Fruit fly (Drosophila melanogaster) whole organism, embryonic: ENCODE results near the gene CG16903.

ENCODE experiments used
- Atf-2 ChIP-seq: fragments of 200-800 bp; sonication (Bioruptor generic); optimal IDR thresholded peaks from 2 replicates; lab custom pipeline; 2016; ENCODE audit warnings: missing biosample characterization, missing genetic modification characterization
- B-H2 ChIP-seq: fragments of 200-800 bp; sonication (Bioruptor generic); optimal IDR thresholded peaks from 2 replicates; lab custom pipeline; 2018; ENCODE audit warnings: missing biosample characterization, mild to moderate bottlenecking, missing genetic modification characterization
- CG10209 ChIP-seq: fragments of 200-800 bp; sonication (Bioruptor generic); optimal IDR thresholded peaks from 3 replicates; lab custom pipeline; 2017; ENCODE audit warnings: missing biosample characterization, mild to moderate bottlenecking, missing genetic modification characterization, missing genetic modification reagents
- CG11085 ChIP-seq: fragments of 200-800 bp; sonication (Bioruptor generic); IDR thresholded peaks from 2 replicates; pipeline ENCODE4 v1.3.6; 2022; ENCODE audit warnings: missing biosample characterization, missing genetic modification characterization
- CG11398 ChIP-seq: fragments of 200-800 bp; sonication (Bioruptor generic); optimal IDR thresholded peaks from 2 replicates; lab custom pipeline; 2016; ENCODE audit warnings: missing biosample characterization, missing genetic modification characterization
- CG12155 ChIP-seq: fragments of 200-800 bp; sonication (Bioruptor generic); optimal IDR thresholded peaks from 3 replicates; lab custom pipeline; 2016; ENCODE audit warnings: missing biosample characterization, missing genetic modification characterization
- CG12219 ChIP-seq: fragments of 200-800 bp; sonication (Bioruptor generic); optimal IDR thresholded peaks from 3 replicates; lab custom pipeline; 2018; ENCODE audit warnings: missing biosample characterization, mild to moderate bottlenecking, missing genetic modification characterization
- CG13296 ChIP-seq: fragments of 200-800 bp; sonication (Bioruptor generic); optimal IDR thresholded peaks from 3 replicates; lab custom pipeline; 2018; ENCODE audit warnings: missing biosample characterization, mild to moderate bottlenecking, missing genetic modification characterization
- CG14050 ChIP-seq: fragments of 200-800 bp; sonication (Bioruptor generic); IDR thresholded peaks from 3 replicates; pipeline ENCODE4 v1.3.6; 2022; ENCODE audit warnings: missing biosample characterization, missing genetic modification characterization
- CG1529 ChIP-seq: fragments of 200-800 bp; sonication (Bioruptor generic); optimal IDR thresholded peaks from 3 replicates; lab custom pipeline; 2018; ENCODE audit warnings: missing biosample characterization, missing genetic modification characterization
- CG17328 ChIP-seq: fragments of 200-800 bp; sonication (Bioruptor generic); IDR thresholded peaks from 2 replicates; pipeline ENCODE4 v1.3.6; 2022; ENCODE audit warnings: missing biosample characterization, missing genetic modification characterization
- CG17359 ChIP-seq: fragments of 200-800 bp; sonication (Bioruptor generic); optimal IDR thresholded peaks from 3 replicates; lab custom pipeline; 2018; ENCODE audit warnings: missing biosample characterization, mild to moderate bottlenecking, missing genetic modification characterization, moderate library complexity
- CG17612 ChIP-seq: fragments of 200-800 bp; sonication (Bioruptor generic); IDR thresholded peaks from 2 replicates; pipeline ENCODE4 v1.3.6; 2022; ENCODE audit warnings: missing biosample characterization, missing genetic modification characterization
- CG17829 ChIP-seq: fragments of 200-800 bp; optimal IDR thresholded peaks from 2 replicates; lab custom pipeline; 2019; ENCODE audit warnings: missing biosample characterization, mild to moderate bottlenecking, missing genetic modification characterization, moderate library complexity
- CG1792 ChIP-seq: fragments of 200-800 bp; sonication (Bioruptor generic); optimal IDR thresholded peaks from 2 replicates; lab custom pipeline; 2016; ENCODE audit warnings: missing biosample characterization, missing genetic modification characterization
- CG1832 ChIP-seq: fragments of 200-800 bp; sonication (Bioruptor generic); optimal IDR thresholded peaks from 2 replicates; lab custom pipeline; 2017; ENCODE audit warnings: missing biosample characterization, mild to moderate bottlenecking, missing genetic modification characterization, inconsistent platforms
- CG2199 ChIP-seq: fragments of 200-800 bp; sonication (Bioruptor generic); IDR thresholded peaks from 3 replicates; pipeline ENCODE4 v1.3.6; 2022; ENCODE audit warnings: missing biosample characterization, missing genetic modification characterization
- CG3163 ChIP-seq: fragments of 200-800 bp; sonication (Bioruptor generic); optimal IDR thresholded peaks from 3 replicates; lab custom pipeline; 2016; ENCODE audit warnings: missing biosample characterization, missing genetic modification characterization
- CG3281 ChIP-seq: fragments of 200-800 bp; sonication (Bioruptor generic); optimal IDR thresholded peaks from 3 replicates; lab custom pipeline; 2017; ENCODE audit warnings: missing biosample characterization, mild to moderate bottlenecking, missing genetic modification characterization
- CG3847 ChIP-seq: fragments of 200-800 bp; sonication (Bioruptor generic); IDR thresholded peaks from 2 replicates; pipeline ENCODE4 v1.3.6; 2022; ENCODE audit warnings: missing biosample characterization, missing genetic modification characterization
- CG4854 ChIP-seq: fragments of 200-800 bp; sonication (Bioruptor generic); optimal IDR thresholded peaks from 2 replicates; lab custom pipeline; 2016; ENCODE audit warnings: missing biosample characterization, missing genetic modification characterization, inconsistent platforms
- CG7357 ChIP-seq: fragments of 200-800 bp; sonication (Bioruptor generic); IDR thresholded peaks from 3 replicates; pipeline ENCODE4 v1.3.6; 2022; ENCODE audit warnings: missing biosample characterization, missing genetic modification characterization
- CG8290 ChIP-seq, 3 experiments: fragments of 200-800 bp; sonication (Bioruptor generic); optimal IDR thresholded peaks; 2 replicates each; lab custom pipeline; 2016 to 2019; ENCODE audit warnings: missing biosample characterization in 3 of 3, missing genetic modification characterization in 3 of 3, mild to moderate bottlenecking in 2 of 3, moderate library complexity in 1 of 3
- CG8944 ChIP-seq: fragments of 200-800 bp; sonication (Bioruptor generic); optimal IDR thresholded peaks from 3 replicates; lab custom pipeline; 2016; ENCODE audit warnings: missing biosample characterization, missing genetic modification characterization
- CG9727 ChIP-seq: fragments of 200-800 bp; sonication (Bioruptor generic); optimal IDR thresholded peaks from 3 replicates; lab custom pipeline; 2017; ENCODE audit warnings: missing biosample characterization, mild to moderate bottlenecking, missing genetic modification characterization
- CHES-1-like ChIP-seq: fragments of 200-800 bp; sonication (Bioruptor generic); optimal IDR thresholded peaks from 2 replicates; lab custom pipeline; 2016; ENCODE audit warnings: missing biosample characterization, missing genetic modification characterization
- CoRest ChIP-seq: fragments of 200-800 bp; sonication (Bioruptor generic); optimal IDR thresholded peaks from 3 replicates; lab custom pipeline; 2018; ENCODE audit warnings: missing biosample characterization, mild to moderate bottlenecking, missing genetic modification characterization, moderate library complexity
- Dbx ChIP-seq: fragments of 200-800 bp; sonication (Bioruptor generic); IDR thresholded peaks from 3 replicates; pipeline ENCODE4 v1.3.6; 2022; ENCODE audit warnings: missing biosample characterization, missing genetic modification characterization
- Ets65A ChIP-seq: fragments of 200-800 bp; sonication (Bioruptor generic); peaks from one replicate; lab custom pipeline; 2016; ENCODE audit warnings: missing biosample characterization, missing genetic modification characterization
- Fer1 ChIP-seq: fragments of 200-800 bp; sonication (Bioruptor generic); optimal IDR thresholded peaks from 2 replicates; lab custom pipeline; 2017; ENCODE audit warnings: missing biosample characterization, mild to moderate bottlenecking, missing genetic modification characterization
- MESR4 ChIP-seq: fragments of 200-800 bp; sonication (Bioruptor generic); optimal IDR thresholded peaks from 2 replicates; lab custom pipeline; 2018; ENCODE audit warnings: missing biosample characterization, mild to moderate bottlenecking, missing genetic modification characterization, moderate library complexity
- Pdp1 ChIP-seq, 2 experiments: fragments of 200-800 bp; sonication (Bioruptor generic); optimal IDR thresholded peaks; 3 replicates each; lab custom pipeline; 2016; ENCODE audit warnings: missing biosample characterization in 2 of 2, missing genetic modification characterization in 2 of 2, mild to moderate bottlenecking in 1 of 2, moderate library complexity in 1 of 2
- Ravus ChIP-seq: fragments of 200-800 bp; sonication (Bioruptor generic); IDR thresholded peaks from 2 replicates; pipeline ENCODE4 v1.3.6; 2022; ENCODE audit warnings: missing biosample characterization, missing genetic modification characterization
- Tbp ChIP-seq: fragments of >200 bp; optimal IDR thresholded peaks from 2 replicates; lab custom pipeline; 2018; ENCODE audit warnings: missing biosample characterization, missing genetic modification characterization
- cato ChIP-seq: fragments of 200-800 bp; sonication (Bioruptor generic); optimal IDR thresholded peaks from 2 replicates; lab custom pipeline; 2016; ENCODE audit warnings: missing biosample characterization, missing genetic modification characterization, borderline replicate concordance
- ci ChIP-seq: fragments of 200-800 bp; sonication (Bioruptor generic); IDR thresholded peaks from 3 replicates; pipeline ENCODE4 v1.3.6; 2022; ENCODE audit warnings: missing biosample characterization, missing genetic modification characterization
- cwo ChIP-seq: fragments of 200-800 bp; sonication (Bioruptor generic); optimal IDR thresholded peaks from 3 replicates; lab custom pipeline; 2017; ENCODE audit warnings: missing biosample characterization, missing genetic modification characterization, mild to moderate bottlenecking, moderate library complexity, missing genetic modification reagents
- dpn ChIP-seq, 2 experiments: fragments of 200-800 bp; sonication (Bioruptor generic); optimal IDR thresholded peaks; 3 replicates each; lab custom pipeline; 2016; ENCODE audit warnings: missing biosample characterization in 2 of 2, missing genetic modification characterization in 2 of 2
- gcm2 ChIP-seq: fragments of 200-800 bp; sonication (Bioruptor generic); optimal IDR thresholded peaks from 2 replicates; lab custom pipeline; 2016; ENCODE audit warnings: missing biosample characterization, missing genetic modification characterization
- gro ChIP-seq: fragments of 200-800 bp; sonication (Bioruptor generic); optimal IDR thresholded peaks from 2 replicates; lab custom pipeline; 2016; ENCODE audit warnings: missing biosample characterization, missing genetic modification characterization
- hth ChIP-seq: fragments of >200 bp; optimal IDR thresholded peaks from 2 replicates; lab custom pipeline; 2017; ENCODE audit warnings: inconsistent platforms
- ind ChIP-seq: fragments of 200-800 bp; sonication (Bioruptor generic); optimal IDR thresholded peaks from 3 replicates; lab custom pipeline; 2016; ENCODE audit warnings: missing biosample characterization, missing genetic modification characterization
- nmo ChIP-seq: fragments of 200-800 bp; sonication (Bioruptor generic); optimal IDR thresholded peaks from 2 replicates; lab custom pipeline; 2018; ENCODE audit warnings: missing biosample characterization, mild to moderate bottlenecking, missing genetic modification characterization, moderate library complexity
- org-1 ChIP-seq: fragments of 200-800 bp; sonication (Bioruptor generic); optimal IDR thresholded peaks from 2 replicates; lab custom pipeline; 2017; ENCODE audit warnings: missing biosample characterization, missing genetic modification characterization
- pan ChIP-seq, 4 experiments: fragments of >200 bp in 3 of 4; fragments of 200-800 bp in 1 of 4; sonication (Bioruptor generic) in 1 of 4; optimal IDR thresholded peaks in 3 of 4; IDR thresholded peaks in 1 of 4; 2 replicates each; pipeline versions ENCODE4 v1.3.6 to Lab custom; 2017 to 2022; ENCODE audit warnings: missing biosample characterization in 2 of 4, missing genetic modification characterization in 2 of 4, mixed read lengths in 1 of 4
- ranshi ChIP-seq: fragments of 200-800 bp; sonication (Bioruptor generic); IDR thresholded peaks from 2 replicates; pipeline ENCODE4 v1.3.6; 2022; ENCODE audit warnings: missing biosample characterization, missing genetic modification characterization
- tap ChIP-seq: fragments of 200-800 bp; optimal IDR thresholded peaks from 3 replicates; lab custom pipeline; 2019; ENCODE audit warnings: missing biosample characterization, mild to moderate bottlenecking, missing genetic modification characterization, moderate library complexity
- tgo ChIP-seq: fragments of 200-800 bp; sonication (Bioruptor generic); IDR thresholded peaks from 3 replicates; pipeline ENCODE4 v1.3.6; 2022; ENCODE audit warnings: missing biosample characterization, missing genetic modification characterization
- vnd ChIP-seq: fragments of 200-800 bp; sonication (Bioruptor generic); IDR thresholded peaks from 3 replicates; pipeline ENCODE4 v1.3.6; 2022; ENCODE audit warnings: missing biosample characterization, missing genetic modification characterization; ENCODE audit not compliant: partially characterized antibody
- vvl ChIP-seq: fragments of 200-800 bp; sonication (Bioruptor generic); IDR thresholded peaks from 2 replicates; pipeline ENCODE4 v1.3.6; 2022; ENCODE audit warnings: missing biosample characterization, missing genetic modification characterization

Gene CG16903

dm6 chrX:2083109-2083508 is 2.9 kb upstream of the CG16903 start (continued):
- TF ChIP-seq CG3847 (GFP tag; lab: Robert Waterston, UW), result peak; percentile 68
- peak; percentile 12 to 36 for TF ChIP-seq Pdp1 (GFP tag; optimal IDR thresholded peaks at IDR 0.05; lab: Kevin White, UChicago)
- no peak for TF ChIP-seq vnd (GFP tag; lab: Robert Waterston, UW)
- TF ChIP-seq CHES-1-like, result peak; percentile 22
- peak; percentile 92 for TF ChIP-seq Ets65A (GFP tag; lab: Kevin White, UChicago)
- peak; percentile 48 for TF ChIP-seq cwo (GFP tag; lab: Kevin White, UChicago)
- no peak for TF ChIP-seq CG8290 (GFP tag; optimal IDR thresholded peaks at IDR 0.05; lab: Kevin White, UChicago)
- TF ChIP-seq CG8290 (tag; optimal IDR thresholded peaks at IDR 0.05; lab: Kevin White, UChicago), result peak in 1 of 2 experiments; percentile 97
- peak; percentile 0 for TF ChIP-seq CG4854 (GFP tag; lab: Kevin White, UChicago)
- peak; percentile 44; the same call in 1 of the 2 replicates for TF ChIP-seq ranshi (GFP tag; lab: Robert Waterston, UW)
- TF ChIP-seq gro (GFP tag; lab: Kevin White, UChicago), result peak; percentile 64
- TF ChIP-seq pan (optimal IDR thresholded peaks at IDR 0.05; lab: Kevin White, UChicago), result no peak
- peak in 1 of 2 experiments; percentile 59 for TF ChIP-seq pan (GFP tag; optimal IDR thresholded peaks at IDR 0.05 in 1 of 2, IDR thresholded peaks at IDR 0.05 in 1 of 2)
- peak; percentile 30 for TF ChIP-seq nmo (GFP tag; lab: Kevin White, UChicago)
- TF ChIP-seq CG3281 (GFP tag; lab: Kevin White, UChicago), result peak; percentile 79
- TF ChIP-seq Fer1 (GFP tag; lab: Kevin White, UChicago), result peak; percentile 39
- peak; percentile 33 for TF ChIP-seq gcm2 (GFP tag; lab: Kevin White, UChicago)
- TF ChIP-seq CG11085, result peak; percentile 79
- TF ChIP-seq org-1 (GFP tag; lab: Kevin White, UChicago), result peak; percentile 26
- peak; percentile 12 for TF ChIP-seq Atf-2 (GFP tag; lab: Kevin White, UChicago)
- peak; percentile 29 for TF ChIP-seq CG9727 (GFP tag; lab: Kevin White, UChicago)
- TF ChIP-seq ci, result peak; percentile 54; the same call in 2 of the 3 replicates
- peak; percentile 40 for TF ChIP-seq CG10209 (GFP tag; lab: Kevin White, UChicago)
- TF ChIP-seq Tbp, result no peak
- no peak for TF ChIP-seq CG2199 (GFP tag; lab: Robert Waterston, UW)
- peak; percentile 76 for TF ChIP-seq Dbx (GFP tag; lab: Robert Waterston, UW)
- no peak for TF ChIP-seq MESR4
- peak; percentile 51 for TF ChIP-seq CoRest
- TF ChIP-seq CG17359 (tag; lab: Kevin White, UChicago), result peak; percentile 21
- no peak for TF ChIP-seq CG1529
- TF ChIP-seq cato (GFP tag; lab: Kevin White, UChicago), result no peak
- no peak for TF ChIP-seq CG17612 (GFP tag; lab: Robert Waterston, UW)
- no peak for TF ChIP-seq hth (lab: Kevin White, UChicago)
- TF ChIP-seq CG13296 (GFP tag; lab: Kevin White, UChicago), result peak; percentile 36
- TF ChIP-seq CG1792 (GFP tag; lab: Kevin White, UChicago), result peak; percentile 12
- TF ChIP-seq tgo (GFP tag; lab: Robert Waterston, UW), result peak; percentile 41; the same call in 2 of the 3 replicates
- peak; percentile 28; the same call in 1 of the 3 replicates for TF ChIP-seq CG14050 (GFP tag; lab: Robert Waterston, UW)
- peak; percentile 55 for TF ChIP-seq vvl
- peak; percentile 67 for TF ChIP-seq ind
- peak; percentile 51 to 53 for TF ChIP-seq dpn (GFP tag; optimal IDR thresholded peaks at IDR 0.05; lab: Kevin White, UChicago)
- peak; percentile 63 for TF ChIP-seq CG12155 (GFP tag; lab: Kevin White, UChicago)
- TF ChIP-seq Ravus (GFP tag; lab: Robert Waterston, UW), result peak; percentile 23
- TF ChIP-seq CG17829 (tag; lab: Kevin White, UChicago), result no peak
- no peak for TF ChIP-seq CG1832
- TF ChIP-seq CG17328 (GFP tag; lab: Robert Waterston, UW), result 0 out of 2 replicates have a peak, but pooled peaks have one; percentile 17
- peak; percentile 22 for TF ChIP-seq tap
- TF ChIP-seq B-H2 (GFP tag; lab: Kevin White, UChicago), result peak; percentile 37
- TF ChIP-seq CG7357 (GFP tag; lab: Robert Waterston, UW), result peak; percentile 56; the same call in 2 of the 3 replicates
- peak; percentile 29 for TF ChIP-seq CG8944 (GFP tag; lab: Kevin White, UChicago)
- TF ChIP-seq CG3163 (GFP tag; lab: Kevin White, UChicago), result no peak
- peak; percentile 14 for TF ChIP-seq CG12219 (GFP tag; lab: Kevin White, UChicago)
- TF ChIP-seq CG11398 (GFP tag; lab: Kevin White, UChicago), result no peak
